Fruit fly (Drosophila melanogaster): ENCODE results near the gene CG6527.

The CG6527 gene

dm6 chr3L:10558982-10559381 is at the start of gene CG6527:
CG6527 (minus strand) TSS chr3L:10559082.
- TF ChIP-seq CTCF (optimal IDR thresholded peaks at IDR 0.05) (no peak), CG8478 (optimal IDR thresholded peaks at IDR 0.05) (no peak)

dm6 chr3L:10599512-10599911 is 40.6 kb upstream of the CG6527 start:
- no peak for TF ChIP-seq CG8478 (optimal IDR thresholded peaks at IDR 0.05)
- no peak for TF ChIP-seq CTCF (optimal IDR thresholded peaks at IDR 0.05)

- no peak for TF ChIP-seq CTCF (optimal IDR thresholded peaks at IDR 0.05)
- no peak for TF ChIP-seq CG8478 (optimal IDR thresholded peaks at IDR 0.05)
Observed at dm6 chr3L:10584965-10585364, 26.1 kb upstream of the CG6527 start.

- no peak for TF ChIP-seq CG8478 (optimal IDR thresholded peaks at IDR 0.05)
- no peak for TF ChIP-seq CTCF (optimal IDR thresholded peaks at IDR 0.05)
Observed at dm6 chr3L:10581688-10582288, 22.9 kb upstream of the CG6527 start.

dm6 chr3L:10562235-10562634 is 3.4 kb upstream of the CG6527 start:
- TF ChIP-seq CG8478 (optimal IDR thresholded peaks at IDR 0.05) = no peak
- TF ChIP-seq CTCF (optimal IDR thresholded peaks at IDR 0.05) = no peak

- TF ChIP-seq CTCF (optimal IDR thresholded peaks at IDR 0.05) (no peak), CG8478 (optimal IDR thresholded peaks at IDR 0.05) (no peak)
Observed at dm6 chr3L:10554489-10554888, 4.4 kb downstream of the CG6527 start.

- TF ChIP-seq CTCF (optimal IDR thresholded peaks at IDR 0.05) (no peak), CG8478 (optimal IDR thresholded peaks at IDR 0.05) (no peak)
Observed at dm6 chr3L:10553152-10553551, 5.7 kb downstream of the CG6527 start.

- TF ChIP-seq CTCF (optimal IDR thresholded peaks at IDR 0.05) (no peak), CG8478 (optimal IDR thresholded peaks at IDR 0.05) (no peak)
Observed at dm6 chr3L:10550846-10551466, 7.9 kb downstream of the CG6527 start.

- TF ChIP-seq CTCF (optimal IDR thresholded peaks at IDR 0.05) (no peak), CG8478 (optimal IDR thresholded peaks at IDR 0.05) (no peak)
Observed at dm6 chr3L:10550069-10550468, 8.8 kb downstream of the CG6527 start.

dm6 chr3L:10545029-10545428 is 13.9 kb downstream of the CG6527 start:
- no peak for TF ChIP-seq CG8478 (optimal IDR thresholded peaks at IDR 0.05)
- no peak for TF ChIP-seq CTCF (optimal IDR thresholded peaks at IDR 0.05)

- TF ChIP-seq CTCF (optimal IDR thresholded peaks at IDR 0.05) (no peak), CG8478 (optimal IDR thresholded peaks at IDR 0.05) (no peak)
Observed at dm6 chr3L:10544349-10544748, 14.5 kb downstream of the CG6527 start.

dm6 chr3L:10540839-10541238 is 18.0 kb downstream of the CG6527 start:
- TF ChIP-seq CTCF (optimal IDR thresholded peaks at IDR 0.05) (no peak), CG8478 (optimal IDR thresholded peaks at IDR 0.05) (no peak)

dm6 chr3L:10538290-10538689 is 20.6 kb downstream of the CG6527 start:
- no peak for TF ChIP-seq CTCF (optimal IDR thresholded peaks at IDR 0.05)
- no peak for TF ChIP-seq CG8478 (optimal IDR thresholded peaks at IDR 0.05)

dm6 chr3L:10536297-10536696 is 22.6 kb downstream of the CG6527 start:
- no peak for TF ChIP-seq CTCF (optimal IDR thresholded peaks at IDR 0.05)
- no peak for TF ChIP-seq CG8478 (optimal IDR thresholded peaks at IDR 0.05)

dm6 chr3L:10535105-10535504 is 23.8 kb downstream of the CG6527 start:
- no peak for TF ChIP-seq CTCF (optimal IDR thresholded peaks at IDR 0.05)
- TF ChIP-seq CG8478 (optimal IDR thresholded peaks at IDR 0.05) = no peak

dm6 chr3L:10533878-10534277 is 25.0 kb downstream of the CG6527 start:
- TF ChIP-seq CTCF (optimal IDR thresholded peaks at IDR 0.05) (no peak), CG8478 (optimal IDR thresholded peaks at IDR 0.05) (no peak)
